Worm (Caenorhabditis elegans): ENCODE data around the gene insc-1.

Gene insc-1

ce11 chrII:7338995-7339394 is 19.7 kb upstream of the insc-1 start, which contains the start of gene nhr-21:
Gene nhr-21, plus strand, starts transcription at chrII:7339229.
- TF ChIP-seq mab-5 (tag; optimal IDR thresholded peaks at IDR 0.05), result no peak
- TF ChIP-seq lin-39 (tag; optimal IDR thresholded peaks at IDR 0.05), result no peak
- TF ChIP-seq ceh-82 (tag; optimal IDR thresholded peaks at IDR 0.05), result no peak
- TF ChIP-seq Y55F3AM.14 (GFP tag; optimal IDR thresholded peaks at IDR 0.05), result no peak
- TF ChIP-seq unc-55 (GFP tag; optimal IDR thresholded peaks at IDR 0.05), result no peak
- TF ChIP-seq R02D3.7 (tag; optimal IDR thresholded peaks at IDR 0.05), result no peak
- peak; percentile 34 for TF ChIP-seq nhr-25 (tag; optimal IDR thresholded peaks at IDR 0.05)
- peak; percentile 16 for TF ChIP-seq sma-3 (GFP tag; optimal IDR thresholded peaks at IDR 0.05)
- TF ChIP-seq snpc-4 (tag; optimal IDR thresholded peaks at IDR 0.05), result no peak
- TF ChIP-seq blmp-1 (tag; optimal IDR thresholded peaks at IDR 0.05; ENCODE audit: insufficient read depth), result peak; percentile 84
- TF ChIP-seq lin-13 (GFP tag; optimal IDR thresholded peaks at IDR 0.05), result no peak
- TF ChIP-seq mdl-1 (tag; optimal IDR thresholded peaks at IDR 0.05), result peak in 1 of 2 experiments; percentile 16
- TF ChIP-seq mbf-1 (tag; optimal IDR thresholded peaks at IDR 0.05), result no peak
- TF ChIP-seq gmeb-1 (tag; optimal IDR thresholded peaks at IDR 0.05), result no peak
- TF ChIP-seq elt-1 (tag; optimal IDR thresholded peaks at IDR 0.05), result no peak
- no peak for TF ChIP-seq fos-1 (tag; optimal IDR thresholded peaks at IDR 0.05)
- TF ChIP-seq ZK546.5 (tag; optimal IDR thresholded peaks at IDR 0.05), result no peak
- peak; percentile 4 for TF ChIP-seq egl-27 (tag; optimal IDR thresholded peaks at IDR 0.05)
- TF ChIP-seq nhr-11 (tag; optimal IDR thresholded peaks at IDR 0.05), result no peak
- TF ChIP-seq dmd-4 (tag; optimal IDR thresholded peaks at IDR 0.05), result no peak
- TF ChIP-seq nhr-77 (tag; optimal IDR thresholded peaks at IDR 0.05), result no peak
- no peak for TF ChIP-seq lin-11 (tag; optimal IDR thresholded peaks at IDR 0.05)
- TF ChIP-seq sem-4 (tag; optimal IDR thresholded peaks at IDR 0.05), result peak; percentile 37
- TF ChIP-seq unc-39 (tag; optimal IDR thresholded peaks at IDR 0.05), result no peak
- TF ChIP-seq nhr-6 (tag; optimal IDR thresholded peaks at IDR 0.05), result peak; percentile 70
- TF ChIP-seq peb-1 (tag; optimal IDR thresholded peaks at IDR 0.05), result no peak
- TF ChIP-seq skn-1 (tag; optimal IDR thresholded peaks at IDR 0.05), result no peak
- TF ChIP-seq ztf-1 (GFP tag; conservative IDR thresholded peaks at IDR 0.05), result no peak
- TF ChIP-seq nhr-10 (tag; optimal IDR thresholded peaks at IDR 0.05), result no peak
- TF ChIP-seq alr-1 (tag; optimal IDR thresholded peaks at IDR 0.05), result no peak
- no peak for TF ChIP-seq ceh-16 (tag; optimal IDR thresholded peaks at IDR 0.05)
- peak in 1 of 2 experiments; percentile 56 for TF ChIP-seq lsy-2 (tag; optimal IDR thresholded peaks at IDR 0.05)
- TF ChIP-seq elt-3 (tag; optimal IDR thresholded peaks at IDR 0.05), result no peak
- no peak for TF ChIP-seq nhr-23 (tag; optimal IDR thresholded peaks at IDR 0.05)
- peak; percentile 49 for TF ChIP-seq ztf-4 (tag; optimal IDR thresholded peaks at IDR 0.05)
- TF ChIP-seq nhr-129 (tag; optimal IDR thresholded peaks at IDR 0.05), result peak; percentile 67
- no peak for TF ChIP-seq ama-1 (optimal IDR thresholded peaks at IDR 0.05)
- TF ChIP-seq zag-1 (tag; optimal IDR thresholded peaks at IDR 0.05), result no peak
- no peak for TF ChIP-seq ztf-11 (tag; optimal IDR thresholded peaks at IDR 0.05)
- TF ChIP-seq crh-2 (tag; optimal IDR thresholded peaks at IDR 0.05), result peak; percentile 65
- TF ChIP-seq nhr-21 (tag; optimal IDR thresholded peaks at IDR 0.05), result no peak
- TF ChIP-seq F13H6.1 (tag; optimal IDR thresholded peaks at IDR 0.05), result no peak
- TF ChIP-seq nhr-12 (tag; optimal IDR thresholded peaks at IDR 0.05), result no peak
- peak; percentile 88 for TF ChIP-seq sma-9 (GFP tag; optimal IDR thresholded peaks at IDR 0.05)
- TF ChIP-seq sma-9 (tag; optimal IDR thresholded peaks at IDR 0.05), result no peak

- no peak for TF ChIP-seq elt-1 (tag; optimal IDR thresholded peaks at IDR 0.05)
- TF ChIP-seq aly-2 (tag; optimal IDR thresholded peaks at IDR 0.05), result no peak
- TF ChIP-seq unc-39 (tag; optimal IDR thresholded peaks at IDR 0.05), result no peak
- no peak for TF ChIP-seq nhr-12 (tag; optimal IDR thresholded peaks at IDR 0.05)
- no peak for TF ChIP-seq unc-62 (GFP tag; optimal IDR thresholded peaks at IDR 0.05)
- TF ChIP-seq skn-1 (tag; optimal IDR thresholded peaks at IDR 0.05), result no peak
- TF ChIP-seq F13H6.1 (tag; optimal IDR thresholded peaks at IDR 0.05), result no peak
- no peak for TF ChIP-seq nhr-10 (tag; optimal IDR thresholded peaks at IDR 0.05)
These were observed 18.0 kb upstream of the insc-1 start for ce11 chrII:7340703-7341102.

All from whole organism, L2 larva.